Fruit fly (Drosophila melanogaster): ENCODE data around the gene sloth2.

Gene sloth2

DNA sequence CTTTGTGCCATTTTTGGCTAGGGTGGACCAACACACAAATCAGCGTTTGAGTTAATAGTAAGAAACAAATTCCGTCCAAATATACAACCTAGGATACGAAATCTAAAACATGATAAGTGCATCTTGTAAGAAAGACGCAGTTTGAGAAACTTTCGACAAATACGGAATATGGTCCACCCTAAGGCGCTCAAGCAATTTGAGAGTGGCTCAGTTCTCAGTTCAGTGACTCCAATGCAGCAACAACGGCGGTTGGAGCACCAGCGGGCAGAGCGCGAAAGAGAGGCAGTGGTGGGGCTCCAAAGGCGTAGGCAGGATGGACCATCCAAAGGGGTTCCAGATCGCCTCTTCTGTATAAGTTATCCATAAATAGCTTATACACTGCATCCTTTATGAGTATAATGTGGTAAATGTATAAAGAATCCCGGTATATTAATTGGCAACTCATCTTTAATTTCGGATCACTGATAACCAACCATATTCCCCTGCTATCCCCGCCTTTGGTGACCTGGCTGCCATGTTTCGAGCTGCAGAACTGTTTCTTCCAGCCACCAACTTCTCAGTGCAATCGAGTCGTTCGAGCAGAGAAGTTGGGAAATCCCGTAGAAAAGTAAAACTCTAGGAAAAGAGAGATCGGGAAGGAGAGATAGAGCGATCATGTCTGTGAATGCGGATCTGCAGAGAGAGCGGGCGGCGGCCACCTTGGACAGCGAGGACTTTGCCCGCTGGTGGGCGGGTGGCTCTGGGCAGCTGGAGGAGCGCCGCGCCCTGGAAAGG lies 41.6 kb upstream of the sloth2 start, which contains the start of gene CG4586 (continued):
- TF ChIP-seq Dll (GFP tag; IDR thresholded peaks at IDR 0.05; ENCODE audit: partially characterized antibody) = no peak
- TF ChIP-seq schlank (tag; optimal IDR thresholded peaks at IDR 0.05) = peak; percentile 96
- TF ChIP-seq CG16863 (GFP tag; optimal IDR thresholded peaks at IDR 0.05) = peak; percentile 94
- TF ChIP-seq peb (GFP tag; IDR thresholded peaks at IDR 0.05) = peak; percentile 77
- peak; percentile 51; the same call in 1 of the 3 replicates for TF ChIP-seq jigr1 (GFP tag; IDR thresholded peaks at IDR 0.05)
- peak; percentile 94 for TF ChIP-seq bcd (GFP tag; optimal IDR thresholded peaks at IDR 0.05)
- TF ChIP-seq Aef1 (GFP tag; IDR thresholded peaks at IDR 0.05) = peak; percentile 85
- TF ChIP-seq CG11398 (GFP tag; optimal IDR thresholded peaks at IDR 0.05) = peak; percentile 95
- peak; percentile 74 for TF ChIP-seq CG31388 (GFP tag; optimal IDR thresholded peaks at IDR 0.05)
- peak; percentile 94 for TF ChIP-seq CG17385 (GFP tag; optimal IDR thresholded peaks at IDR 0.05)
- TF ChIP-seq Hr78 (GFP tag; optimal IDR thresholded peaks at IDR 0.05) = peak in 1 of 2 experiments; percentile 72
- TF ChIP-seq CG9609 (GFP tag; optimal IDR thresholded peaks at IDR 0.05) = peak; percentile 95
- peak; percentile 96 for TF ChIP-seq CG10147 (GFP tag; optimal IDR thresholded peaks at IDR 0.05)
- TF ChIP-seq Ets97D (GFP tag; optimal IDR thresholded peaks at IDR 0.05) = peak; percentile 82
- TF ChIP-seq CG1792 (GFP tag; optimal IDR thresholded peaks at IDR 0.05) = peak; percentile 92
- TF ChIP-seq H2.0 (GFP tag; IDR thresholded peaks at IDR 0.05) = peak; percentile 92
- TF ChIP-seq CG14441 (GFP tag; IDR thresholded peaks at IDR 0.05) = peak; percentile 94
- peak; percentile 98 for TF ChIP-seq unpg (GFP tag; optimal IDR thresholded peaks at IDR 0.05)
- peak; percentile 98 for TF ChIP-seq CG6854 (GFP tag; optimal IDR thresholded peaks at IDR 0.05)
- peak in 1 of 2 experiments; percentile 38 for TF ChIP-seq crp (GFP tag; optimal IDR thresholded peaks at IDR 0.05)
- TF ChIP-seq CG9727 (GFP tag; optimal IDR thresholded peaks at IDR 0.05) = peak; percentile 94
- peak; percentile 92 for TF ChIP-seq CG31365 (tag; optimal IDR thresholded peaks at IDR 0.05)
- TF ChIP-seq tio (GFP tag; optimal IDR thresholded peaks at IDR 0.05) = peak; percentile 87
- peak; percentile 94 for TF ChIP-seq CG6683 (GFP tag; optimal IDR thresholded peaks at IDR 0.05)
- peak; percentile 67 for TF ChIP-seq CG15073 (GFP tag; optimal IDR thresholded peaks at IDR 0.05)
- peak; percentile 87 for TF ChIP-seq CoRest (tag; optimal IDR thresholded peaks at IDR 0.05)
- TF ChIP-seq insv (GFP tag; optimal IDR thresholded peaks at IDR 0.05) = peak; percentile 57 to 62
- peak; percentile 86 for TF ChIP-seq CG1024 (GFP tag; IDR thresholded peaks at IDR 0.05)
- peak; percentile 89 for TF ChIP-seq NC2α (GFP tag; optimal IDR thresholded peaks at IDR 0.05)
- TF ChIP-seq CG14667 (GFP tag; IDR thresholded peaks at IDR 0.05) = peak; percentile 68
- TF ChIP-seq Poxn (GFP tag; IDR thresholded peaks at IDR 0.05) = peak; percentile 69
- no peak for TF ChIP-seq ato (GFP tag; IDR thresholded peaks at IDR 0.05; ENCODE audit: partially characterized antibody)
- TF ChIP-seq org-1 (GFP tag; optimal IDR thresholded peaks at IDR 0.05) = peak; percentile 94
- peak; percentile 84 for TF ChIP-seq wor (GFP tag; IDR thresholded peaks at IDR 0.05)
- TF ChIP-seq Scr (GFP tag; IDR thresholded peaks at IDR 0.05; ENCODE audit: partially characterized antibody) = no peak
- TF ChIP-seq cg (GFP tag; optimal IDR thresholded peaks at IDR 0.05) = no peak
- peak; percentile 93 for TF ChIP-seq CG8388 (GFP tag; optimal IDR thresholded peaks at IDR 0.05)
- TF ChIP-seq Vsx1 (GFP tag; optimal IDR thresholded peaks at IDR 0.05) = peak; percentile 90
- TF ChIP-seq CG13894 (tag; optimal IDR thresholded peaks at IDR 0.05) = peak; percentile 95
- TF ChIP-seq CG34422 (GFP tag; IDR thresholded peaks at IDR 0.05) = peak; percentile 95
- TF ChIP-seq MTF-1 (GFP tag; optimal IDR thresholded peaks at IDR 0.05; ENCODE audit: borderline replicate concordance) = peak; percentile 95
- TF ChIP-seq CG18011 (GFP tag; optimal IDR thresholded peaks at IDR 0.05) = peak; percentile 88
- TF ChIP-seq CG15479 (GFP tag; optimal IDR thresholded peaks at IDR 0.05) = peak; percentile 7
- peak; percentile 69 for TF ChIP-seq CG9215 (GFP tag; IDR thresholded peaks at IDR 0.05)
- TF ChIP-seq CG42726 (GFP tag; IDR thresholded peaks at IDR 0.05; ENCODE audit: partially characterized antibody) = no peak
- peak; percentile 95 to 99 for TF ChIP-seq bsh (GFP tag; optimal IDR thresholded peaks at IDR 0.05)
- TF ChIP-seq Tbp (GFP tag; optimal IDR thresholded peaks at IDR 0.05) = no peak
- peak; percentile 71 for TF ChIP-seq dmrt11E (tag; optimal IDR thresholded peaks at IDR 0.05)
